Fruit fly (Drosophila melanogaster) whole organism, pupa: ENCODE data around the gene jumu.

Experiments used
- CG13204 ChIP-seq: fragments of 200-800 bp; sonication (Bioruptor generic); optimal IDR thresholded peaks from 2 replicates; lab custom pipeline; 2018; ENCODE audit warnings: missing biosample characterization, mild to moderate bottlenecking, missing genetic modification characterization, moderate library complexity
- CG15710 ChIP-seq: fragments of 200-800 bp; sonication (Bioruptor generic); optimal IDR thresholded peaks from 2 replicates; lab custom pipeline; 2018; ENCODE audit warnings: missing biosample characterization, mild to moderate bottlenecking, missing genetic modification characterization, moderate library complexity
- D1 ChIP-seq: fragments of 200-800 bp; sonication (Bioruptor generic); optimal IDR thresholded peaks from 2 replicates; lab custom pipeline; 2018; ENCODE audit warnings: missing biosample characterization, mild to moderate bottlenecking, missing genetic modification characterization, moderate library complexity
- EcR ChIP-seq: fragments of 200-800 bp; sonication (Bioruptor generic); optimal IDR thresholded peaks from 3 replicates; lab custom pipeline; 2019; ENCODE audit warnings: missing biosample characterization, missing genetic modification characterization, mild to moderate bottlenecking, moderate library complexity, missing genetic modification reagents
- Ets98B ChIP-seq: fragments of 200-800 bp; sonication (Bioruptor generic); IDR thresholded peaks from 2 replicates; pipeline ENCODE4 v1.3.6; 2022; ENCODE audit warnings: missing biosample characterization, missing genetic modification characterization
- Snoo ChIP-seq: fragments of 200-800 bp; sonication (Bioruptor generic); optimal IDR thresholded peaks from 3 replicates; lab custom pipeline; 2017; ENCODE audit warnings: missing biosample characterization, mild to moderate bottlenecking, missing genetic modification characterization, inconsistent platforms
- rn ChIP-seq: fragments of 200-800 bp; sonication (Bioruptor generic); IDR thresholded peaks from 2 replicates; pipeline ENCODE4 v1.3.6; 2022; ENCODE audit warnings: missing biosample characterization, missing genetic modification characterization

dm6 chr3R:10311076-10311744 lies 38.8 kb upstream of the jumu start, which contains the start of gene CG6293:
- TF ChIP-seq Snoo (tag; lab: Kevin White, UChicago) = no peak
- TF ChIP-seq CG13204 = no peak
- TF ChIP-seq D1 (tag; lab: Kevin White, UChicago) = no peak
- TF ChIP-seq CG15710 (tag; lab: Kevin White, UChicago) = no peak
- TF ChIP-seq EcR (GFP tag; lab: Kevin White, UChicago) = no peak
- no peak for TF ChIP-seq Ets98B (GFP tag; lab: Robert Waterston, UW)
- TF ChIP-seq rn (GFP tag; lab: Robert Waterston, UW) = no peak
